Fruit fly (Drosophila melanogaster) whole organism, adult: ENCODE measurements around the gene Hsp68.

Source experiments
- CG11617 ChIP-seq: fragments of 200-800 bp; sonication (Bioruptor generic); optimal IDR thresholded peaks from 2 replicates; lab custom pipeline; 2017; ENCODE audit warnings: mild to moderate bottlenecking, missing biosample characterization, missing genetic modification reagents, missing genetic modification characterization
- CG1620 ChIP-seq: fragments of 200-800 bp; sonication (Bioruptor generic); optimal IDR thresholded peaks from 2 replicates; lab custom pipeline; 2016; ENCODE audit warnings: missing biosample characterization, missing genetic modification characterization
- CG5204 ChIP-seq: fragments of 200-800 bp; sonication (Bioruptor generic); optimal IDR thresholded peaks from 2 replicates; lab custom pipeline; 2016; ENCODE audit warnings: missing biosample characterization, missing genetic modification characterization
- CG7101 ChIP-seq: fragments of 200-800 bp; sonication (Bioruptor generic); optimal IDR thresholded peaks from 2 replicates; lab custom pipeline; 2018; ENCODE audit warnings: missing biosample characterization, mild to moderate bottlenecking, missing genetic modification characterization, moderate library complexity
- Clk ChIP-seq: fragments of 200-800 bp; sonication (Bioruptor generic); optimal IDR thresholded peaks from 2 replicates; lab custom pipeline; 2017; ENCODE audit warnings: missing biosample characterization, missing genetic modification characterization
- Crg-1 ChIP-seq: fragments of 200-800 bp; sonication (Bioruptor generic); optimal IDR thresholded peaks from 2 replicates; lab custom pipeline; 2016; ENCODE audit warnings: missing biosample characterization, missing genetic modification characterization
- Hr96 ChIP-seq: fragments of 200-800 bp; sonication (Bioruptor generic); optimal IDR thresholded peaks from 2 replicates; lab custom pipeline; 2016; ENCODE audit warnings: missing biosample characterization, missing genetic modification characterization
- bab1 ChIP-seq: fragments of 200-800 bp; sonication (Bioruptor generic); optimal IDR thresholded peaks from 3 replicates; lab custom pipeline; 2019; ENCODE audit warnings: missing biosample characterization, mild to moderate bottlenecking, missing genetic modification characterization, moderate library complexity
- cnc ChIP-seq, 2 experiments: fragments of >200 bp; optimal IDR thresholded peaks; 2 replicates each; lab custom pipeline; 2017
- kay ChIP-seq: fragments of 200-800 bp; sonication (Bioruptor generic); peaks from one replicate; lab custom pipeline; 2016; ENCODE audit warnings: missing biosample characterization, missing genetic modification characterization, borderline replicate concordance
- pad ChIP-seq: fragments of 200-800 bp; sonication (Bioruptor generic); optimal IDR thresholded peaks from 3 replicates; lab custom pipeline; 2017; ENCODE audit warnings: missing biosample characterization, missing genetic modification characterization, mild to moderate bottlenecking, moderate library complexity, missing genetic modification reagents
- tj ChIP-seq: fragments of 200-800 bp; sonication (Bioruptor generic); optimal IDR thresholded peaks from 3 replicates; lab custom pipeline; 2017; ENCODE audit warnings: missing biosample characterization, mild to moderate bottlenecking, missing genetic modification characterization, moderate library complexity
- toe ChIP-seq: fragments of 200-800 bp; sonication (Bioruptor generic); optimal IDR thresholded peaks from 2 replicates; lab custom pipeline; 2016; ENCODE audit warnings: missing biosample characterization, missing genetic modification characterization

dm6 chr3R:24065718-24066117, 8.6 kb upstream of the Hsp68 start:
- no peak for TF ChIP-seq Clk
- no peak for TF ChIP-seq CG1620 (GFP tag; lab: Kevin White, UChicago)
- TF ChIP-seq bab1 (GFP tag; lab: Kevin White, UChicago), result no peak
- no peak for TF ChIP-seq Crg-1 (GFP tag; lab: Kevin White, UChicago)
- TF ChIP-seq CG7101 (tag; lab: Kevin White, UChicago), result no peak
- no peak for TF ChIP-seq CG5204
- TF ChIP-seq kay (GFP tag; lab: Kevin White, UChicago), result no peak
- TF ChIP-seq Hr96 (GFP tag; lab: Kevin White, UChicago), result no peak
- TF ChIP-seq toe (GFP tag; lab: Kevin White, UChicago), result no peak
- no peak for TF ChIP-seq cnc (optimal IDR thresholded peaks at IDR 0.05; lab: Kevin White, UChicago)
- no peak for TF ChIP-seq pad
- TF ChIP-seq tj (GFP tag; lab: Kevin White, UChicago), result no peak
- no peak for TF ChIP-seq CG11617 (GFP tag; lab: Kevin White, UChicago)
